Worm (Caenorhabditis elegans) whole organism, L3 larva: Measurements from ENCODE around the gene nas-9.

ENCODE experiments used
- R02D3.7 ChIP-seq: fragments of 150-350 bp; optimal IDR thresholded peaks from 2 replicates; lab custom pipeline; 2014; ENCODE audit warnings: missing biosample characterization, missing genetic modification characterization
- ZK546.5 ChIP-seq: sonication (generic microtip); optimal IDR thresholded peaks from 2 replicates; lab custom pipeline; 2017; ENCODE audit warnings: missing biosample characterization, missing genetic modification characterization
- aly-2 ChIP-seq: fragments of 150-350 bp; optimal IDR thresholded peaks from 2 replicates; lab custom pipeline; 2014; ENCODE audit warnings: missing biosample characterization, missing genetic modification characterization
- ama-1 ChIP-seq: fragments of 150-350 bp; optimal IDR thresholded peaks from 2 replicates; lab custom pipeline; 2018
- ceh-16 ChIP-seq: sonication (generic microtip); optimal IDR thresholded peaks from 2 replicates; lab custom pipeline; 2017; ENCODE audit warnings: missing biosample characterization, missing genetic modification characterization
- ceh-28 ChIP-seq: fragments of 150-350 bp; optimal IDR thresholded peaks from 2 replicates; lab custom pipeline; 2014; ENCODE audit warnings: missing biosample characterization, missing genetic modification reagents, missing genetic modification characterization
- ceh-82 ChIP-seq: fragments of 150-350 bp; optimal IDR thresholded peaks from 2 replicates; lab custom pipeline; 2014; ENCODE audit warnings: missing biosample characterization, missing genetic modification characterization
- ceh-9 ChIP-seq: sonication (generic microtip); optimal IDR thresholded peaks from 2 replicates; lab custom pipeline; 2018; ENCODE audit warnings: missing biosample characterization, missing genetic modification characterization
- daf-12 ChIP-seq: fragments of 150-350 bp; optimal IDR thresholded peaks from 2 replicates; lab custom pipeline; 2014; ENCODE audit warnings: missing biosample characterization, missing genetic modification reagents, missing genetic modification characterization
- egl-27 ChIP-seq: sonication (generic microtip); optimal IDR thresholded peaks from 4 replicates; lab custom pipeline; 2017; ENCODE audit warnings: missing biosample characterization, missing genetic modification reagents, missing genetic modification characterization
- egl-5 ChIP-seq: fragments of 150-350 bp; optimal IDR thresholded peaks from 2 replicates; lab custom pipeline; 2017; ENCODE audit warnings: missing biosample characterization, missing genetic modification reagents, missing genetic modification characterization, inconsistent platforms
- elt-1 ChIP-seq: fragments of 150-350 bp; optimal IDR thresholded peaks from 2 replicates; lab custom pipeline; 2014; ENCODE audit warnings: missing biosample characterization, missing genetic modification characterization
- elt-2 ChIP-seq: sonication (generic microtip); optimal IDR thresholded peaks from 2 replicates; lab custom pipeline; 2016; ENCODE audit warnings: missing genetic modification reagents, mild to moderate bottlenecking, missing genetic modification characterization, missing compliant biosample characterization
- elt-3 ChIP-seq, 3 experiments: fragments of 150-350 bp in 1 of 3; sonication (generic microtip) in 2 of 3; optimal IDR thresholded peaks; 2 replicates in 2 of 3; 4 replicates in 1 of 3; lab custom pipeline; 2014 to 2017; ENCODE audit warnings: missing biosample characterization in 3 of 3, missing genetic modification characterization in 3 of 3
- eor-1 ChIP-seq, 2 experiments: fragments of 150-350 bp; optimal IDR thresholded peaks; 2 replicates each; lab custom pipeline; 2014 to 2018; ENCODE audit warnings: missing biosample characterization in 2 of 2, missing genetic modification characterization in 2 of 2
- fkh-10 ChIP-seq: sonication (generic microtip); optimal IDR thresholded peaks from 2 replicates; lab custom pipeline; 2017; ENCODE audit warnings: missing biosample characterization, missing genetic modification reagents, missing genetic modification characterization
- fkh-2 ChIP-seq: fragments of 150-350 bp; optimal IDR thresholded peaks from 2 replicates; lab custom pipeline; 2014; ENCODE audit warnings: missing biosample characterization, missing genetic modification reagents, missing genetic modification characterization
- fos-1 ChIP-seq: fragments of 150-350 bp; optimal IDR thresholded peaks from 2 replicates; lab custom pipeline; 2014; ENCODE audit warnings: missing biosample characterization, missing genetic modification characterization
- hmg-11 ChIP-seq: sonication (generic microtip); optimal IDR thresholded peaks from 2 replicates; lab custom pipeline; 2016; ENCODE audit warnings: missing genetic modification characterization, missing compliant biosample characterization
- jun-1 ChIP-seq: fragments of 150-350 bp; optimal IDR thresholded peaks from 2 replicates; lab custom pipeline; 2014; ENCODE audit warnings: missing biosample characterization, missing genetic modification reagents, missing genetic modification characterization
- lin-15B ChIP-seq: fragments of 150-350 bp; optimal IDR thresholded peaks from 2 replicates; lab custom pipeline; 2014; ENCODE audit warnings: missing biosample characterization, missing genetic modification characterization
- lin-39 ChIP-seq: fragments of 150-350 bp; optimal IDR thresholded peaks from 2 replicates; lab custom pipeline; 2018; ENCODE audit warnings: missing biosample characterization, missing genetic modification reagents, missing genetic modification characterization
- lsy-12 ChIP-seq: sonication (generic microtip); optimal IDR thresholded peaks from 2 replicates; lab custom pipeline; 2016; ENCODE audit warnings: mild to moderate bottlenecking, missing genetic modification characterization, missing compliant biosample characterization
- mdl-1 ChIP-seq: fragments of 150-350 bp; optimal IDR thresholded peaks from 2 replicates; lab custom pipeline; 2014; ENCODE audit warnings: missing biosample characterization, missing genetic modification characterization
- mml-1 ChIP-seq: fragments of 150-350 bp; sonication (generic microtip); optimal IDR thresholded peaks from 3 replicates; lab custom pipeline; 2014; ENCODE audit warnings: missing biosample characterization, missing genetic modification characterization
- nfya-1 ChIP-seq: sonication (generic microtip); optimal IDR thresholded peaks from 2 replicates; lab custom pipeline; 2017; ENCODE audit warnings: missing genetic modification characterization, mild to moderate bottlenecking, missing compliant biosample characterization, antibody characterized with exemption, moderate library complexity; ENCODE audit not compliant: insufficient read depth
- nhr-11 ChIP-seq: fragments of 150-350 bp; optimal IDR thresholded peaks from 2 replicates; lab custom pipeline; 2014; ENCODE audit warnings: missing biosample characterization, missing genetic modification characterization
- nhr-12 ChIP-seq: fragments of 150-350 bp; optimal IDR thresholded peaks from 2 replicates; lab custom pipeline; 2014; ENCODE audit warnings: missing biosample characterization, missing genetic modification characterization
- nhr-23 ChIP-seq: fragments of 150-350 bp; optimal IDR thresholded peaks from 2 replicates; lab custom pipeline; 2014; ENCODE audit warnings: missing biosample characterization, missing genetic modification reagents, missing genetic modification characterization
- nhr-237 ChIP-seq: fragments of 150-350 bp; optimal IDR thresholded peaks from 2 replicates; lab custom pipeline; 2014; ENCODE audit warnings: missing biosample characterization, missing genetic modification characterization
- nhr-25 ChIP-seq: sonication (generic microtip); optimal IDR thresholded peaks from 2 replicates; lab custom pipeline; 2017; ENCODE audit warnings: missing biosample characterization, missing genetic modification characterization
- nhr-28 ChIP-seq: fragments of 150-350 bp; optimal IDR thresholded peaks from 2 replicates; lab custom pipeline; 2014; ENCODE audit warnings: missing biosample characterization, missing genetic modification characterization
- nhr-43 ChIP-seq: sonication (generic microtip); optimal IDR thresholded peaks from 2 replicates; lab custom pipeline; 2016; ENCODE audit warnings: mild to moderate bottlenecking, missing genetic modification characterization, missing compliant biosample characterization; ENCODE audit not compliant: poor library complexity, severe bottlenecking
- nhr-67 ChIP-seq: fragments of 150-350 bp; optimal IDR thresholded peaks from 2 replicates; lab custom pipeline; 2014; ENCODE audit warnings: missing biosample characterization, missing genetic modification characterization
- nhr-76 ChIP-seq: fragments of 150-350 bp; sonication (generic microtip); optimal IDR thresholded peaks from 5 replicates; lab custom pipeline; 2014; ENCODE audit warnings: missing biosample characterization, missing genetic modification characterization
- nhr-77 ChIP-seq: fragments of 150-350 bp; optimal IDR thresholded peaks from 2 replicates; lab custom pipeline; 2014; ENCODE audit warnings: missing biosample characterization, missing genetic modification characterization
- pha-4 ChIP-seq: fragments of 150-350 bp; optimal IDR thresholded peaks from 2 replicates; lab custom pipeline; 2014; ENCODE audit warnings: missing biosample characterization, missing genetic modification reagents, missing genetic modification characterization
- pqm-1 ChIP-seq: fragments of 150-350 bp; optimal IDR thresholded peaks from 2 replicates; lab custom pipeline; 2017; ENCODE audit warnings: missing biosample characterization, missing genetic modification characterization, inconsistent platforms
- sea-2 ChIP-seq: fragments of 150-350 bp; sonication (generic microtip); optimal IDR thresholded peaks from 4 replicates; lab custom pipeline; 2014; ENCODE audit warnings: missing biosample characterization, missing genetic modification reagents, missing genetic modification characterization
- snpc-4 ChIP-seq: fragments of 150-350 bp; optimal IDR thresholded peaks from 2 replicates; lab custom pipeline; 2014; ENCODE audit warnings: missing biosample characterization, missing genetic modification characterization
- tbx-2 ChIP-seq: sonication (generic microtip); optimal IDR thresholded peaks from 2 replicates; lab custom pipeline; 2016; ENCODE audit warnings: mild to moderate bottlenecking, missing genetic modification characterization, missing compliant biosample characterization
- unc-39 ChIP-seq: sonication (generic microtip); optimal IDR thresholded peaks from 4 replicates; lab custom pipeline; 2017; ENCODE audit warnings: missing biosample characterization, missing genetic modification characterization
- unc-62 ChIP-seq: fragments of 150-350 bp; sonication (generic microtip); optimal IDR thresholded peaks from 4 replicates; lab custom pipeline; 2014; ENCODE audit warnings: missing biosample characterization, missing genetic modification reagents, missing genetic modification characterization
- zag-1 ChIP-seq: fragments of 150-350 bp; optimal IDR thresholded peaks from 2 replicates; lab custom pipeline; 2014; ENCODE audit warnings: missing biosample characterization, missing genetic modification characterization
- ztf-11 ChIP-seq: fragments of 150-350 bp; optimal IDR thresholded peaks from 2 replicates; lab custom pipeline; 2014; ENCODE audit warnings: missing biosample characterization, missing genetic modification characterization
- ztf-4 ChIP-seq: fragments of 150-350 bp; optimal IDR thresholded peaks from 2 replicates; lab custom pipeline; 2014; ENCODE audit warnings: missing biosample characterization, missing genetic modification characterization

The nas-9 gene

ce11 chrV:4841179-4841578 lies 1.4 kb upstream of the nas-9 start, which contains the start of gene cwp-1:
cwp-1 (minus strand) TSS chrV:4841279.
- TF ChIP-seq egl-5 (tag; lab: Kevin White, UChicago) (no peak), ama-1 (lab: Kevin White, UChicago) (no peak), ceh-28 (tag; lab: Kevin White, UChicago) (no peak), daf-12 (tag; lab: Kevin White, UChicago) (no peak), fkh-2 (no peak), hmg-11 (no peak), lin-15B (no peak), ceh-9 (tag; lab: Kevin White, UChicago) (no peak), nhr-11 (tag; lab: Kevin White, UChicago) (no peak), elt-3 (tag; optimal IDR thresholded peaks at IDR 0.05; lab: Kevin White, UChicago) (no peak), nfya-1 (tag; lab: Kevin White, UChicago) (no peak), fos-1 (tag; lab: Kevin White, UChicago) (no peak), ceh-16 (tag; lab: Kevin White, UChicago) (no peak), nhr-25 (no peak), egl-27 (no peak), ceh-82 (tag; lab: Kevin White, UChicago) (no peak), unc-39 (tag; lab: Kevin White, UChicago) (no peak), elt-2 (tag; lab: Kevin White, UChicago) (no peak), elt-1 (tag; lab: Kevin White, UChicago) (no peak)

DNA sequence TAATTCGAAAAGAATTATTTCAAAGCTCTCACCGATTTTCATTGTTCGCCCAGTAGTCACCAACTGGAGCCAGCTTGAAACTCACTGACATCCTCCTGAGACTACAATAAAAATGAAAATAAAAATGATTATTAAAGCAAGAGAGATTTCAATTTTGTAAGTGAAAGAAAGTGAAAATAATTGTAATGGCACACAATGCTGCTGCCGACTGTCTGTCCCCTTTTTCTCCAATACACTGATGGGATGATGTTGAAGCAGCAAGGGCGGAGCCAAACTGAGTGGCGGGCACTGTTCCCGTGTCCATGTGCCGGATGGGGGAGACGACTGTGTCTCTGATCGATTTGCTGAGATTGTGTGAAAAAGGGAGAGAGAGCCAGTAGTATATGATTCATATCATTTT lies 5.5 kb downstream of the nas-9 start, which contains the start of gene C37H5.14:
Gene C37H5.14, minus strand, starts transcription at position 101 of the 400 bp plus-strand sequence.
- TF ChIP-seq R02D3.7 (tag; lab: Kevin White, UChicago) = no peak
- no peak for TF ChIP-seq fkh-2
- TF ChIP-seq egl-5 (tag; lab: Kevin White, UChicago) = no peak
- no peak for TF ChIP-seq mml-1 (tag; lab: Kevin White, UChicago)
- no peak for TF ChIP-seq unc-62
- no peak for TF ChIP-seq fkh-10 (GFP tag; lab: Kevin White, UChicago)
- TF ChIP-seq unc-39 (tag; lab: Kevin White, UChicago) = no peak
- TF ChIP-seq nhr-12 (tag; lab: Kevin White, UChicago) = no peak
- no peak for TF ChIP-seq ztf-11 (tag; lab: Kevin White, UChicago)
- TF ChIP-seq ceh-16 (tag; lab: Kevin White, UChicago) = no peak
- TF ChIP-seq lsy-12 (tag; lab: Kevin White, UChicago) = no peak
- TF ChIP-seq ztf-4 (tag; lab: Kevin White, UChicago) = no peak
- no peak for TF ChIP-seq jun-1 (tag; lab: Kevin White, UChicago)
- no peak for TF ChIP-seq nhr-237 (tag; lab: Kevin White, UChicago)
- TF ChIP-seq nhr-23 (tag; lab: Kevin White, UChicago) = no peak

ce11 chrV:4826710-4827380 lies 13.0 kb downstream of the nas-9 start, which contains the start of the genes hsp-6 and C37H5.5:
hsp-6 (minus strand) TSS chrV:4826760.
C37H5.5 (plus strand) TSS chrV:4827360.
- TF ChIP-seq pqm-1 (peak; percentile 59), snpc-4 (tag; lab: Kevin White, UChicago) (peak; percentile 74), egl-5 (tag; lab: Kevin White, UChicago) (peak; percentile 28), nhr-28 (tag; lab: Kevin White, UChicago) (no peak), nhr-76 (tag; lab: Kevin White, UChicago) (no peak), nhr-77 (no peak), ztf-4 (tag; lab: Kevin White, UChicago) (no peak), fkh-2 (no peak), nhr-25 (peak; percentile 79), pha-4 (tag; lab: Kevin White, UChicago) (peak; percentile 90), mml-1 (tag; lab: Kevin White, UChicago) (no peak), mdl-1 (no peak), ZK546.5 (no peak), elt-3 (tag; optimal IDR thresholded peaks at IDR 0.05; lab: Kevin White, UChicago) (no peak), unc-62 (no peak), R02D3.7 (tag; lab: Kevin White, UChicago) (peak; percentile 50), tbx-2 (tag; lab: Kevin White, UChicago) (peak; percentile 18), aly-2 (tag; lab: Kevin White, UChicago) (no peak), daf-12 (tag; lab: Kevin White, UChicago) (no peak), unc-39 (tag; lab: Kevin White, UChicago) (no peak), jun-1 (tag; lab: Kevin White, UChicago) (peak; percentile 32), egl-27 (no peak), sea-2 (no peak), ceh-82 (tag; lab: Kevin White, UChicago) (no peak), eor-1 (tag; optimal IDR thresholded peaks at IDR 0.05; lab: Kevin White, UChicago) (no peak), lin-39 (tag; lab: Kevin White, UChicago) (peak; percentile 92), nhr-67 (tag; lab: Kevin White, UChicago) (no peak), nhr-12 (tag; lab: Kevin White, UChicago) (no peak), nhr-237 (tag; lab: Kevin White, UChicago) (no peak), fos-1 (tag; lab: Kevin White, UChicago) (no peak), zag-1 (tag; lab: Kevin White, UChicago) (no peak), ztf-11 (tag; lab: Kevin White, UChicago) (no peak), ceh-16 (tag; lab: Kevin White, UChicago) (no peak), fkh-10 (GFP tag; lab: Kevin White, UChicago) (peak; percentile 43), ama-1 (lab: Kevin White, UChicago) (no peak), nhr-43 (tag; lab: Kevin White, UChicago) (no peak), elt-1 (tag; lab: Kevin White, UChicago) (no peak)
